Worm (Caenorhabditis elegans): ENCODE data around the gene zyg-12.

DNA sequence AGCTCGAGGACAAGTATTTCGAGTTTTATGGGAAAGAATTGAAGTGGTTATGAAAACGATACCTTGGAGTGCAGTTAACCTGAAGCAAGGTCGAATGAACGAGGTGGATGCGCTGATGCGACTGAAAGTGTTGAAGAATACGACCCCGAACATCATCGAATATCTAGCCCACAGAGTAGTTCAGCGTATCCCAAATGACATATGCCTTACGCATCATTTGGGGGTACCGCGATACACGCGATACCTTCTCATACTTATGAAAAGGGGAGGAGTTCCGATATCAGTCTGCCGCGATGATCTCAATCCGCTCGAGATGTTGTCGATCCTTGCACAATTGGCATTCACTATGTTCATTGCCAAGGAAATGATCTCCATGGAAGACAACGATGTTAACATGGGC is 40.1 kb downstream of the zyg-12 start, which contains the start of gene T27F7.12:
- TF ChIP-seq madf-10 (tag; optimal IDR thresholded peaks at IDR 0.05) (no peak), cebp-1 (GFP tag; IDR thresholded peaks at IDR 0.05) (no peak), cebp-1 (tag; optimal IDR thresholded peaks at IDR 0.05) (no peak), die-1 (tag; optimal IDR thresholded peaks at IDR 0.05) (no peak), attf-6 (GFP tag; IDR thresholded peaks at IDR 0.05) (no peak), nhr-90 (tag; optimal IDR thresholded peaks at IDR 0.05) (no peak), snpc-1.1 (tag; optimal IDR thresholded peaks at IDR 0.05; ENCODE audit: insufficient read depth) (no peak), ztf-26 (tag; optimal IDR thresholded peaks at IDR 0.05) (no peak), ztf-18 (tag; optimal IDR thresholded peaks at IDR 0.05) (no peak), let-607 (tag; optimal IDR thresholded peaks at IDR 0.05) (no peak)
